Worm (Caenorhabditis elegans) whole organism, late embryonic: ENCODE data around the gene R02E4.3.

Source experiments
- ama-1 ChIP-seq: fragments of 150-350 bp; optimal IDR thresholded peaks from 2 replicates; lab custom pipeline; 2014
- pha-2 ChIP-seq: sonication (generic microtip); optimal IDR thresholded peaks from 2 replicates; lab custom pipeline; 2017; ENCODE audit warnings: mild to moderate bottlenecking, missing genetic modification characterization, missing compliant biosample characterization

ce11 chrX:4140755-4141417, 39.0 kb upstream of the R02E4.3 start:
- no peak for TF ChIP-seq ama-1 (lab: Kevin White, UChicago)
- TF ChIP-seq pha-2 (tag; lab: Kevin White, UChicago), result no peak
